Worm (Caenorhabditis elegans) whole organism, late embryonic: Measurements from ENCODE around the gene nspg-10.

Experiments
- C08G9.2 ChIP-seq: sonication (generic microtip); optimal IDR thresholded peaks from 2 replicates; lab custom pipeline; 2016; ENCODE audit warnings: mild to moderate bottlenecking, missing genetic modification characterization, moderate library complexity, missing compliant biosample characterization
- C38D4.7 ChIP-seq: fragments of 200-800 bp; sonication (Bioruptor generic); optimal IDR thresholded peaks from 2 replicates; lab custom pipeline; 2018; ENCODE audit warnings: mild to moderate bottlenecking, missing genetic modification characterization, moderate library complexity, missing compliant biosample characterization
- K09A11.1 ChIP-seq: sonication (generic microtip); optimal IDR thresholded peaks from 2 replicates; lab custom pipeline; 2017; ENCODE audit warnings: antibody characterized with exemption, mild to moderate bottlenecking, missing genetic modification characterization, missing compliant biosample characterization; ENCODE audit not compliant: insufficient read depth
- T23F11.4 ChIP-seq: fragments of 200-800 bp; sonication (Bioruptor generic); optimal IDR thresholded peaks from 2 replicates; lab custom pipeline; 2018; ENCODE audit warnings: mild to moderate bottlenecking, missing genetic modification characterization, missing compliant biosample characterization
- Y22D7AL.16 ChIP-seq: sonication (generic microtip); optimal IDR thresholded peaks from 2 replicates; lab custom pipeline; 2016; ENCODE audit warnings: missing genetic modification characterization, missing compliant biosample characterization
- ahr-1 ChIP-seq: sonication (generic microtip); optimal IDR thresholded peaks from 2 replicates; lab custom pipeline; 2016; ENCODE audit warnings: missing genetic modification characterization, missing compliant biosample characterization
- ama-1 ChIP-seq: fragments of 150-350 bp; optimal IDR thresholded peaks from 2 replicates; lab custom pipeline; 2014
- ceh-19 ChIP-seq: fragments of 200-800 bp; sonication (Bioruptor generic); optimal IDR thresholded peaks from 2 replicates; lab custom pipeline; 2018; ENCODE audit warnings: mild to moderate bottlenecking, missing genetic modification characterization, missing compliant biosample characterization
- ceh-2 ChIP-seq: sonication (generic microtip); optimal IDR thresholded peaks from 2 replicates; lab custom pipeline; 2016; ENCODE audit warnings: missing genotype, missing genetic modification characterization, missing compliant biosample characterization
- ceh-24 ChIP-seq: sonication (generic microtip); optimal IDR thresholded peaks from 2 replicates; lab custom pipeline; 2016; ENCODE audit warnings: mild to moderate bottlenecking, missing genetic modification characterization, missing compliant biosample characterization
- ceh-30 ChIP-seq: fragments of 150-350 bp; optimal IDR thresholded peaks from 2 replicates; lab custom pipeline; 2014; ENCODE audit warnings: missing biosample characterization, missing genetic modification characterization
- ceh-31 ChIP-seq: sonication (generic microtip); optimal IDR thresholded peaks from 2 replicates; lab custom pipeline; 2016; ENCODE audit warnings: missing genetic modification characterization, missing compliant biosample characterization
- ceh-34 ChIP-seq: sonication (generic microtip); optimal IDR thresholded peaks from 2 replicates; lab custom pipeline; 2016; ENCODE audit warnings: mild to moderate bottlenecking, missing genetic modification characterization, missing compliant biosample characterization
- ceh-45 ChIP-seq: fragments of 200-800 bp; sonication (Bioruptor generic); IDR thresholded peaks from 2 replicates; pipeline ENCODE4 v1.3.6; 2022; ENCODE audit warnings: missing genetic modification reagents, missing genetic modification characterization, missing compliant biosample characterization
- ceh-48 ChIP-seq: sonication (generic microtip); optimal IDR thresholded peaks from 2 replicates; lab custom pipeline; 2016; ENCODE audit warnings: missing genetic modification characterization, inconsistent platforms, missing compliant biosample characterization
- ceh-6 ChIP-seq: fragments of 200-800 bp; sonication (Bioruptor generic); optimal IDR thresholded peaks from 2 replicates; lab custom pipeline; 2018; ENCODE audit warnings: mild to moderate bottlenecking, missing genetic modification characterization, missing compliant biosample characterization
- che-1 ChIP-seq: sonication (generic microtip); optimal IDR thresholded peaks from 2 replicates; lab custom pipeline; 2016; ENCODE audit warnings: mild to moderate bottlenecking, missing genetic modification characterization, missing compliant biosample characterization
- elt-2 ChIP-seq: sonication (generic microtip); optimal IDR thresholded peaks from 2 replicates; lab custom pipeline; 2016; ENCODE audit warnings: missing genetic modification reagents, missing genetic modification characterization, missing compliant biosample characterization
- elt-4 ChIP-seq: sonication (generic microtip); optimal IDR thresholded peaks from 2 replicates; lab custom pipeline; 2016; ENCODE audit warnings: missing genetic modification characterization, missing compliant biosample characterization
- fkh-6 ChIP-seq: sonication (generic microtip); optimal IDR thresholded peaks from 2 replicates; lab custom pipeline; 2016; ENCODE audit warnings: missing genetic modification characterization, missing compliant biosample characterization
- hlh-13 ChIP-seq: fragments of 200-800 bp; sonication (Bioruptor generic); optimal IDR thresholded peaks from 2 replicates; lab custom pipeline; 2018; ENCODE audit warnings: mild to moderate bottlenecking, missing genetic modification characterization, missing compliant biosample characterization
- hlh-30 ChIP-seq: sonication (generic microtip); optimal IDR thresholded peaks from 2 replicates; lab custom pipeline; 2017; ENCODE audit warnings: antibody characterized with exemption, missing genetic modification characterization, missing compliant biosample characterization; ENCODE audit not compliant: insufficient read depth
- hlh-6 ChIP-seq: sonication (generic microtip); optimal IDR thresholded peaks from 2 replicates; lab custom pipeline; 2016; ENCODE audit warnings: missing genotype, missing genetic modification characterization, missing compliant biosample characterization
- hlh-8 ChIP-seq: sonication (generic microtip); optimal IDR thresholded peaks from 2 replicates; lab custom pipeline; 2016; ENCODE audit warnings: missing genotype, missing genetic modification characterization, missing compliant biosample characterization
- lim-6 ChIP-seq: sonication (generic microtip); optimal IDR thresholded peaks from 2 replicates; lab custom pipeline; 2016; ENCODE audit warnings: missing genetic modification characterization, missing compliant biosample characterization
- lin-11 ChIP-seq: fragments of 200-800 bp; sonication (Bioruptor generic); optimal IDR thresholded peaks from 2 replicates; lab custom pipeline; 2018; ENCODE audit warnings: mild to moderate bottlenecking, missing genetic modification characterization, missing compliant biosample characterization
- madf-2 ChIP-seq: sonication (generic microtip); optimal IDR thresholded peaks from 2 replicates; lab custom pipeline; 2017; ENCODE audit warnings: missing genetic modification characterization, missing compliant biosample characterization
- nfya-1 ChIP-seq: sonication (generic microtip); optimal IDR thresholded peaks from 2 replicates; lab custom pipeline; 2017; ENCODE audit warnings: missing genetic modification characterization, mild to moderate bottlenecking, missing compliant biosample characterization, antibody characterized with exemption, moderate library complexity
- nhr-11 ChIP-seq: fragments of 150-350 bp; optimal IDR thresholded peaks from 2 replicates; lab custom pipeline; 2014; ENCODE audit warnings: missing biosample characterization, missing genetic modification characterization
- pag-3 ChIP-seq: sonication (generic microtip); optimal IDR thresholded peaks from 2 replicates; lab custom pipeline; 2016; ENCODE audit warnings: missing compliant biosample characterization, missing genetic modification characterization, borderline replicate concordance
- pha-4 ChIP-seq: fragments of 150-350 bp; optimal IDR thresholded peaks from 2 replicates; lab custom pipeline; 2018; ENCODE audit warnings: missing biosample characterization, missing genetic modification reagents, missing genetic modification characterization
- pqm-1 ChIP-seq: sonication (generic microtip); optimal IDR thresholded peaks from 2 replicates; lab custom pipeline; 2016; ENCODE audit warnings: missing genetic modification characterization, missing compliant biosample characterization
- rnt-1 ChIP-seq: sonication (generic microtip); optimal IDR thresholded peaks from 2 replicates; lab custom pipeline; 2016; ENCODE audit warnings: missing genetic modification characterization, missing compliant biosample characterization
- unc-3 ChIP-seq, 2 experiments: fragments of 200-800 bp in 1 of 2; sonication (Bioruptor generic) in 1 of 2; sonication (generic microtip) in 1 of 2; conservative IDR thresholded peaks in 1 of 2; optimal IDR thresholded peaks in 1 of 2; 2 replicates each; pipeline versions ENCODE4 v1.3.6 to Lab custom; 2016 to 2022; ENCODE audit warnings: missing compliant biosample characterization in 2 of 2, missing genetic modification characterization in 2 of 2, missing genetic modification reagents in 1 of 2
- unc-55 ChIP-seq: sonication (generic microtip); optimal IDR thresholded peaks from 2 replicates; lab custom pipeline; 2017; ENCODE audit warnings: missing biosample characterization, missing genetic modification reagents, missing genetic modification characterization
- unc-86 ChIP-seq: sonication (generic microtip); optimal IDR thresholded peaks from 2 replicates; lab custom pipeline; 2016; ENCODE audit warnings: missing genetic modification characterization, missing compliant biosample characterization
- zip-5 ChIP-seq: sonication (generic microtip); optimal IDR thresholded peaks from 2 replicates; lab custom pipeline; 2016; ENCODE audit warnings: missing genetic modification characterization, missing compliant biosample characterization
- ztf-16 ChIP-seq: sonication (generic microtip); optimal IDR thresholded peaks from 2 replicates; lab custom pipeline; 2017; ENCODE audit warnings: missing genetic modification characterization, missing compliant biosample characterization

The nspg-10 gene

DNA sequence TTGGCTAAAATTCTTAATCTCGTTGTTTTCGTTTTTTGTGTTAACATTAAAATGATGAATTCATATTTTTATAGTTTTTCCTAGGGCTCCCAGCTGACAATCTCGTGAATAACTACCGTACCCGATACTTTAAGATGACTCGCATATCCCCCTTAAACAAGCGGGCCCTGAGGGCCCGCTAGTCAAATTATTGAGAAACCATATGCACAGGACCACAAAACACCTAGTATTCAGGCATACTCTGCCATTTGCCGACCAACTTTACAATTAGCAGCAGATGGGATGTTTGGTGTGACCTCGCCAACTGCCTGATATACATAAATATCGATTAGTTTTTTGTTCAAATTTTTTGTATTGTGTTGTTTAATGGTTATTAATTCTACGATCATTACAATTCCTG is 8.8 kb upstream of the nspg-10 start, which contains the start of gene F19C7.3:
Gene F19C7.3, plus strand, starts transcription at position 301 of the 400 bp plus-strand sequence.
- TF ChIP-seq hlh-6 (tag; lab: Kevin White, UChicago) (no peak), ceh-45 (GFP tag; lab: Robert Waterston, UW) (no peak), C08G9.2 (tag; lab: Kevin White, UChicago) (no peak), nfya-1 (tag; lab: Kevin White, UChicago) (no peak), ceh-2 (tag; lab: Kevin White, UChicago) (no peak), ztf-16 (no peak), hlh-8 (no peak)

- TF ChIP-seq fkh-6 (tag; lab: Kevin White, UChicago), result no peak
- TF ChIP-seq elt-2 (tag; lab: Kevin White, UChicago), result peak; percentile 24
- TF ChIP-seq, all 69 proteins: peak for 1
These were observed 6.1 kb upstream of the nspg-10 start, which contains the start of gene F19C7.2 for ce11 chrIV:4599352-4600004. F19C7.2 (plus strand) TSS chrIV:4599954.

- TF ChIP-seq T23F11.4 (GFP tag; lab: Kevin White, UChicago) (no peak), ceh-2 (tag; lab: Kevin White, UChicago) (no peak), ceh-48 (tag; lab: Kevin White, UChicago) (no peak), ceh-31 (tag; lab: Kevin White, UChicago) (no peak), nfya-1 (tag; lab: Kevin White, UChicago) (no peak), zip-5 (tag; lab: Kevin White, UChicago) (no peak), ceh-45 (GFP tag; lab: Robert Waterston, UW) (no peak), Y22D7AL.16 (tag; lab: Kevin White, UChicago) (no peak), ceh-30 (tag; lab: Kevin White, UChicago) (no peak), ceh-24 (tag; lab: Kevin White, UChicago) (no peak), unc-3 (GFP tag; conservative IDR thresholded peaks at IDR 0.05; lab: Robert Waterston, UW) (no peak), unc-3 (tag; optimal IDR thresholded peaks at IDR 0.05; lab: Kevin White, UChicago) (no peak), ahr-1 (tag; lab: Kevin White, UChicago) (no peak), nhr-11 (tag; lab: Kevin White, UChicago) (no peak), ceh-6 (GFP tag; lab: Kevin White, UChicago) (no peak), ceh-34 (tag; lab: Kevin White, UChicago) (no peak), unc-86 (tag; lab: Kevin White, UChicago) (no peak), K09A11.1 (no peak), lin-11 (tag; lab: Kevin White, UChicago) (no peak)
These were observed 3.0 kb upstream of the nspg-10 start, which contains the start of gene F19C7.4 for ce11 chrIV:4602565-4602964. F19C7.4 (plus strand) TSS chrIV:4602865.

ce11 chrIV:4608661-4609060 is 3.1 kb downstream of the nspg-10 start:
- TF ChIP-seq unc-86 (tag; lab: Kevin White, UChicago) (no peak), ceh-24 (tag; lab: Kevin White, UChicago) (no peak), unc-55 (GFP tag; lab: Kevin White, UChicago) (no peak), hlh-30 (no peak), fkh-6 (tag; lab: Kevin White, UChicago) (no peak), hlh-13 (GFP tag; lab: Kevin White, UChicago) (no peak), elt-4 (tag; lab: Kevin White, UChicago) (peak; percentile 70)

- TF ChIP-seq pha-4 (tag; lab: Kevin White, UChicago) (no peak), rnt-1 (tag; lab: Kevin White, UChicago) (no peak), pag-3 (tag; lab: Kevin White, UChicago) (no peak), che-1 (tag; lab: Kevin White, UChicago) (no peak), Y22D7AL.16 (tag; lab: Kevin White, UChicago) (no peak), lim-6 (no peak), ceh-19 (GFP tag; lab: Kevin White, UChicago) (no peak), ceh-30 (tag; lab: Kevin White, UChicago) (no peak), madf-2 (no peak), fkh-6 (tag; lab: Kevin White, UChicago) (no peak), C38D4.7 (GFP tag; lab: Kevin White, UChicago) (no peak), pqm-1 (tag; lab: Kevin White, UChicago) (no peak), ama-1 (lab: Kevin White, UChicago) (no peak)
These were observed 4.0 kb downstream of the nspg-10 start, which contains the start of gene col-110 for ce11 chrIV:4609568-4609967. col-110 (minus strand) TSS chrIV:4609668.
